Fruit fly (Drosophila melanogaster) whole organism, adult: Measurements from ENCODE around the gene elg1.

Experiments used
- CG12768 ChIP-seq: fragments of 200-800 bp; sonication (Bioruptor generic); optimal IDR thresholded peaks from 2 replicates; lab custom pipeline; 2017; ENCODE audit warnings: missing biosample characterization, missing genetic modification characterization, mild to moderate bottlenecking, moderate library complexity, missing genetic modification reagents
- CG5204 ChIP-seq: fragments of 200-800 bp; sonication (Bioruptor generic); optimal IDR thresholded peaks from 2 replicates; lab custom pipeline; 2016; ENCODE audit warnings: missing biosample characterization, missing genetic modification characterization
- Hr96 ChIP-seq: fragments of 200-800 bp; sonication (Bioruptor generic); optimal IDR thresholded peaks from 2 replicates; lab custom pipeline; 2016; ENCODE audit warnings: missing biosample characterization, missing genetic modification characterization
- kay ChIP-seq: fragments of 200-800 bp; sonication (Bioruptor generic); peaks from one replicate; lab custom pipeline; 2016; ENCODE audit warnings: missing biosample characterization, missing genetic modification characterization, borderline replicate concordance
- ovo ChIP-seq: fragments of 200-800 bp; sonication (Bioruptor generic); optimal IDR thresholded peaks from 2 replicates; lab custom pipeline; 2016; ENCODE audit warnings: missing biosample characterization, missing genetic modification characterization
- pad ChIP-seq: fragments of 200-800 bp; sonication (Bioruptor generic); optimal IDR thresholded peaks from 3 replicates; lab custom pipeline; 2017; ENCODE audit warnings: missing biosample characterization, missing genetic modification characterization, mild to moderate bottlenecking, moderate library complexity, missing genetic modification reagents
- toe ChIP-seq: fragments of 200-800 bp; sonication (Bioruptor generic); optimal IDR thresholded peaks from 2 replicates; lab custom pipeline; 2016; ENCODE audit warnings: missing biosample characterization, missing genetic modification characterization

DNA sequence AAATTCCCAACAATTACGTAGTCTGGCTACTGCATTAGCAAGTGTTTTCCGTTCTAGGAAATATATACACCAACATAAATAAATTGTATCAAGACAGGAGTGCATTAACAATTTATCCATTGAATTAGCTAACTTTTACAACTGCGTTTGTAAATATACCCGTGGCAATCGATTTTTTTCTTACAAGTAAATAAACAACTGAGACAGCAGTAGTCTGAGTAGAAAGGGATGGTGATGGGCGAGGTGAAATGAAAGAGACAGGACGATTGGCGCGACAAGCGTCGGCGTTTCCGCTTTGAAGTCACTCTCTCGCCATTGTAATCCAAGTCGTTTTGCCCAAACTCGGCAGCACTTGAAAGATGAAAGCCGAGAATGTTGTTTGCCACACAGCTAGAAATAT, 23.7 kb downstream of the elg1 start:
- TF ChIP-seq Hr96 (no peak), toe (GFP tag; lab: Kevin White, UChicago) (no peak), ovo (GFP tag; lab: Kevin White, UChicago) (no peak), CG12768 (GFP tag; lab: Kevin White, UChicago) (no peak), pad (GFP tag; lab: Kevin White, UChicago) (no peak), CG5204 (GFP tag; lab: Kevin White, UChicago) (no peak), kay (GFP tag; lab: Kevin White, UChicago) (no peak)
